Fruit fly (Drosophila melanogaster) whole organism, wandering third instar larva: ENCODE data around the gene Apc.
A peak's percentile ranks its signal among the peaks of the same experiment; 100 is the strongest.

ENCODE experiments used
- Abd-B ChIP-seq: fragments of >200 bp; optimal IDR thresholded peaks from 2 replicates; lab custom pipeline; 2017; ENCODE audit warnings: missing biosample characterization, missing genetic modification characterization
- CG32264 ChIP-seq: fragments of 200-800 bp; sonication (Bioruptor generic); optimal IDR thresholded peaks from 2 replicates; lab custom pipeline; 2016; ENCODE audit warnings: missing biosample characterization, missing genetic modification characterization
- CG9705 ChIP-seq: fragments of 200-800 bp; sonication (Bioruptor generic); optimal IDR thresholded peaks from 2 replicates; lab custom pipeline; 2018; ENCODE audit warnings: missing biosample characterization, mild to moderate bottlenecking, missing genetic modification characterization
- GATAd ChIP-seq: sonication (Bioruptor generic); optimal IDR thresholded peaks from 2 replicates; lab custom pipeline; 2016; ENCODE audit warnings: missing biosample characterization, missing genetic modification characterization
- HLH106 ChIP-seq: fragments of 200-800 bp; optimal IDR thresholded peaks from 3 replicates; lab custom pipeline; 2019; ENCODE audit warnings: missing biosample characterization, mild to moderate bottlenecking, missing genetic modification characterization, moderate library complexity
- Hnf4 ChIP-seq: fragments of 200-800 bp; sonication (Bioruptor generic); optimal IDR thresholded peaks from 2 replicates; lab custom pipeline; 2016; ENCODE audit warnings: missing biosample characterization, mild to moderate bottlenecking, missing genetic modification characterization
- Hr78 ChIP-seq: fragments of >200 bp; optimal IDR thresholded peaks from 2 replicates; lab custom pipeline; 2017; ENCODE audit warnings: missing biosample characterization, missing genetic modification characterization
- Hr83 ChIP-seq: fragments of 200-300 bp; sonication (Bioruptor generic); optimal IDR thresholded peaks from 2 replicates; lab custom pipeline; 2016; ENCODE audit warnings: missing biosample characterization, mild to moderate bottlenecking, missing genetic modification characterization, moderate library complexity; ENCODE audit not compliant: poor library complexity, severe bottlenecking
- Jra ChIP-seq: sonication (Bioruptor generic); optimal IDR thresholded peaks from 2 replicates; lab custom pipeline; 2016; ENCODE audit warnings: missing biosample characterization, missing genetic modification characterization
- Mio ChIP-seq: sonication (Bioruptor generic); optimal IDR thresholded peaks from 2 replicates; lab custom pipeline; 2016; ENCODE audit warnings: missing biosample characterization, missing genetic modification characterization
- Myc ChIP-seq: fragments of >200 bp; optimal IDR thresholded peaks from 2 replicates; lab custom pipeline; 2017
- N ChIP-seq: fragments of >200 bp; optimal IDR thresholded peaks from 2 replicates; lab custom pipeline; 2018; ENCODE audit warnings: missing biosample characterization, missing external identifiers, missing genetic modification characterization
- Rel ChIP-seq, 2 experiments: fragments of 200-800 bp; sonication (Bioruptor generic) in 1 of 2; optimal IDR thresholded peaks; 2 replicates in 1 of 2; 3 replicates in 1 of 2; lab custom pipeline; 2016 to 2019; ENCODE audit warnings: mild to moderate bottlenecking in 2 of 2, missing biosample characterization in 2 of 2, missing genetic modification characterization in 2 of 2, moderate library complexity in 1 of 2
- Sp1 ChIP-seq: fragments of 200-800 bp; sonication (Bioruptor generic); optimal IDR thresholded peaks from 3 replicates; lab custom pipeline; 2019; ENCODE audit warnings: missing biosample characterization, mild to moderate bottlenecking, missing genetic modification characterization, moderate library complexity
- brk ChIP-seq: fragments of 200-800 bp; sonication (Bioruptor generic); optimal IDR thresholded peaks from 2 replicates; lab custom pipeline; 2016; ENCODE audit warnings: missing biosample characterization, mild to moderate bottlenecking, missing genetic modification characterization
- dl ChIP-seq, 2 experiments: fragments of 175-275, 200-275 bp in 1 of 2; fragments of 200-275 bp in 1 of 2; sonication (Bioruptor generic); optimal IDR thresholded peaks; lab custom pipeline; 2018; ENCODE audit warnings: mild to moderate bottlenecking in 2 of 2, missing biosample characterization in 2 of 2, missing genetic modification characterization in 2 of 2, moderate library complexity in 2 of 2; ENCODE audit not compliant: partially characterized antibody in 2 of 2, insufficient read depth in 1 of 2
- dmrt93B ChIP-seq: fragments of 200-800 bp; sonication (Bioruptor generic); optimal IDR thresholded peaks from 2 replicates; lab custom pipeline; 2018; ENCODE audit warnings: missing biosample characterization, mild to moderate bottlenecking, missing genetic modification characterization
- dsf ChIP-seq: sonication (Bioruptor generic); optimal IDR thresholded peaks from 2 replicates; lab custom pipeline; 2016; ENCODE audit warnings: missing biosample characterization, missing genetic modification characterization, borderline replicate concordance
- foxo ChIP-seq, 2 experiments: fragments of 200-800 bp; sonication (Bioruptor generic); optimal IDR thresholded peaks; 2 replicates in 1 of 2; 3 replicates in 1 of 2; lab custom pipeline; 2016 to 2017; ENCODE audit warnings: missing biosample characterization in 2 of 2, missing genetic modification characterization in 2 of 2
- fru ChIP-seq: fragments of 200-800 bp; sonication (Bioruptor generic); optimal IDR thresholded peaks from 3 replicates; lab custom pipeline; 2016; ENCODE audit warnings: missing biosample characterization, mild to moderate bottlenecking, missing genetic modification characterization
- h ChIP-seq: fragments of 200-800 bp; sonication (Bioruptor generic); optimal IDR thresholded peaks from 3 replicates; lab custom pipeline; 2016; ENCODE audit warnings: missing biosample characterization, mild to moderate bottlenecking, missing genetic modification characterization
- jim ChIP-seq: fragments of 175-275, 200-325 bp; sonication (Bioruptor generic); optimal IDR thresholded peaks from 2 replicates; lab custom pipeline; 2016; ENCODE audit warnings: missing biosample characterization, mild to moderate bottlenecking, missing genetic modification characterization
- lola ChIP-seq: fragments of >200 bp; optimal IDR thresholded peaks from 2 replicates; lab custom pipeline; 2017; ENCODE audit warnings: missing biosample characterization, missing genetic modification characterization
- pan ChIP-seq: fragments of >200 bp; optimal IDR thresholded peaks from 2 replicates; lab custom pipeline; 2017
- psq ChIP-seq: fragments of 200-800 bp; sonication (Bioruptor generic); optimal IDR thresholded peaks from 3 replicates; lab custom pipeline; 2017; ENCODE audit warnings: missing biosample characterization, mild to moderate bottlenecking, missing genetic modification characterization, moderate library complexity
- rgr ChIP-seq: fragments of 200-800 bp; sonication (Bioruptor generic); optimal IDR thresholded peaks from 3 replicates; lab custom pipeline; 2016; ENCODE audit warnings: missing biosample characterization, mild to moderate bottlenecking, missing genetic modification characterization
- tai ChIP-seq: sonication (Bioruptor generic); optimal IDR thresholded peaks from 2 replicates; lab custom pipeline; 2016; ENCODE audit warnings: missing biosample characterization, missing genetic modification characterization
- usp ChIP-seq: fragments of >200 bp; optimal IDR thresholded peaks from 2 replicates; lab custom pipeline; 2017; ENCODE audit warnings: missing biosample characterization, missing genetic modification characterization
- woc ChIP-seq: sonication (Bioruptor generic); optimal IDR thresholded peaks from 2 replicates; lab custom pipeline; 2016; ENCODE audit warnings: missing biosample characterization, mild to moderate bottlenecking, missing genetic modification characterization

Gene Apc

DNA sequence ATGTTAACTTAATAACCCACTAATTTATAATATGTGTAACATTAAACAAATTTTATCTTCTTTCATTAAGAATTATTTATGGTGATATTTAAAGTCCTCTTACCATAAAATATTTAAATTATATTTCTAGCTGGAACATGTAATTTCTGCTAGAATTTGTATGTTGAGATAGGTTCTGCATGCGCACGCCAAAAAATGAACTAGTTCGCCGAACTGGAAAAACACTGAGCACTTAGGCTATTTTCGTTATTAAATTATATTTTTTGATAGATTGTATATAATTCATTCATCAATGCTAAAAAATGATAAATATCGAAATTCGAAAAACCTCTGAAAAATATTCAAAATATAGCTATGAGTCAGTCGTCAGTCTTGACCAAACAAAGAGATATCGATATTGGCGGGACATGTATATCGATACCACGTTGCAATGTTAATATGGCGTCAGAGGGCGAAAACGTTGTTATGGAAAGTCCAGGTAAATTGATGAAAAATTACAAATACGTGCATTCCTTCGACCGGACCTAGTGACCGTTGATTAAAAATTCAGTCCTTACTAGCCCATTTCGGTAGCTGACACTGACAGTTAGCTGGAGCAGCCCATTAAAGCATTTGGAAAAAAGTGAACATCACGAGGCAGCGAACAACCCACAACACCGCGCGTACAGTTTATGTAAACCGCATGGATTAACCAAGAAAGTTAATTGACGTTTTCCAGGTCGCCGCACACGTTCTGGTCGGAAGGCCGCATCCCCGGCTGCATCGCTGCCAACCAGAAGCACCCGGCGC is 32.7 kb downstream of the Apc start, which contains the start of gene Prp39:
Gene Prp39 (plus strand): TSS at position 426 of the 789 bp plus-strand sequence.
- TF ChIP-seq Hr83 (GFP tag; lab: Kevin White, UChicago) (peak; percentile 29), CG9705 (GFP tag; lab: Kevin White, UChicago) (no peak), rgr (GFP tag; lab: Kevin White, UChicago) (peak; percentile 54), woc (GFP tag; lab: Kevin White, UChicago) (peak; percentile 44), HLH106 (tag; lab: Kevin White, UChicago) (peak; percentile 14), h (peak; percentile 62), lola (GFP tag; lab: Kevin White, UChicago) (no peak), Rel (GFP tag; optimal IDR thresholded peaks at IDR 0.05; lab: Kevin White, UChicago) (no peak), Rel (tag; optimal IDR thresholded peaks at IDR 0.05; lab: Kevin White, UChicago) (peak; percentile 12)
- TF ChIP-seq, all 38 proteins: peak for 6

DNA sequence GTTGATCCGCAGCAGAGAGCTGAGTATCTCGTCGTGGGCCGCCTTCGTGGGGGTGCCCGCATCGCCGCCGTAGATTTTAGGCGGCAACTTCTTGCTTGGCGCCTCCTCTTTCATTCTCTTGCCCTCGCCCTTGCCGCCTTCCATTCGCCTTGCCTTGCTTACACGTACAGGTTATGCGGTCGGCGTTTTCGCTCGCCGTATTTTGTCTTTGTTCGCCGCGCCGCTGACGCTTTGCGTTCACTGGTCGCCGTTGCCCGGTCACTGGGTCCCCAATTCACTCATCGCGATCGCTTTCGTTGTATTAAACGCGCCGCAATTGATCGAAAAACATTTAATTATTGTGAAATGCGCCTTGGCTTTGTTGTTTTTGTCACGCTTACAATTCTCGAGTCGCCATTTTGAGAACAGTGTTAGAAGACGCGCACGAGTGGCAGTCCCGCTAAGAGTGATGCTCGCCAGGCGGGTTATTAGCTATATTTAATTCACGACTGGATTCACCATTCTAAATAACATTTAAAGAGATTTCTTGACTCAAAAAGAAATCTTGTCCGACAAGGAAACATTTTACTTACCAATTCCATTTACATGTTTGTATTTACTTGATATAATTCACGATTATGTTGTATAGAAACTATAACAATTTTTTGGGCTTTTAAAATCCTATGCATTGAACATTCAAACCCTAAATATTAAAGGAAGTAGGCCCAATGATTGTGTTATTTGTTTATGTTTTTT is 33.4 kb downstream of the Apc start, which contains the start of gene wdn:
Gene wdn (minus strand): TSS at position 396 of the 735 bp plus-strand sequence.
- TF ChIP-seq Jra: no peak
- TF ChIP-seq dl (GFP tag; optimal IDR thresholded peaks at IDR 0.05; lab: Kevin White, UChicago; ENCODE audit: insufficient read depth in 1 of 2, partially characterized antibody in 2 of 2): no peak
- TF ChIP-seq Sp1: no peak
- TF ChIP-seq h: no peak
- no peak for TF ChIP-seq CG32264 (GFP tag; lab: Kevin White, UChicago)
- no peak for TF ChIP-seq GATAd
- no peak for TF ChIP-seq rgr (GFP tag; lab: Kevin White, UChicago)
- TF ChIP-seq N (GFP tag; lab: Kevin White, UChicago): no peak
- TF ChIP-seq Rel (GFP tag; optimal IDR thresholded peaks at IDR 0.05; lab: Kevin White, UChicago): no peak
- no peak for TF ChIP-seq Rel (tag; optimal IDR thresholded peaks at IDR 0.05; lab: Kevin White, UChicago)
- no peak for TF ChIP-seq Hr78 (GFP tag; lab: Kevin White, UChicago)
- no peak for TF ChIP-seq dsf (GFP tag; lab: Kevin White, UChicago)
- no peak for TF ChIP-seq Hnf4 (GFP tag; lab: Kevin White, UChicago)
- no peak for TF ChIP-seq usp (GFP tag; lab: Kevin White, UChicago)
- TF ChIP-seq woc (GFP tag; lab: Kevin White, UChicago): peak; percentile 43
- no peak for TF ChIP-seq lola (GFP tag; lab: Kevin White, UChicago)
- no peak for TF ChIP-seq psq (GFP tag; lab: Kevin White, UChicago)
- TF ChIP-seq Myc: peak; percentile 95
- peak; percentile 6 for TF ChIP-seq HLH106 (tag; lab: Kevin White, UChicago)
- TF ChIP-seq pan: no peak
- TF ChIP-seq brk (GFP tag; lab: Kevin White, UChicago): no peak

DNA sequence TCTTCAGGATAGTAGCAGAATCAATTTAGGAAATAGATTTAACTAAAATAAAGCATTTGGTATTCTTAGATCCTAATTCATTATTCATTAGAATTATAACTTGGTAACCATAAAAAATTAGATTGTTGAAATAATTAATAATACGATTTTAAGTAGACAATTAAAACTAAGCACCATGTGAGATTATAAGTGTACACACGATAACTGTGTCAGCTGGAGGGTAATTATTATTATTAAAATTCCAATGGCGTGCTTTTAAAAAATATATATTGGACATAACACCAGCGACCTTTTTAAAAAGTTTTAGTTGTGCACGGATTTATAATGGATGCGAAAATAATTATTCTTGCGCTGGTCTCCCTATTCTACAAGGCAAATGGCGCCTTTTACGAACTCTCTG is 38.1 kb downstream of the Apc start, which contains the start of gene CheB98a:
Gene CheB98a (plus strand): TSS at position 301 of the 400 bp plus-strand sequence.
- TF ChIP-seq dmrt93B (GFP tag; lab: Kevin White, UChicago) (no peak), tai (GFP tag; lab: Kevin White, UChicago) (no peak), rgr (GFP tag; lab: Kevin White, UChicago) (no peak), Mio (no peak), jim (GFP tag; lab: Kevin White, UChicago) (no peak), foxo (GFP tag; optimal IDR thresholded peaks at IDR 0.05; lab: Kevin White, UChicago) (no peak), Hr83 (GFP tag; lab: Kevin White, UChicago) (no peak), woc (GFP tag; lab: Kevin White, UChicago) (no peak), Hnf4 (GFP tag; lab: Kevin White, UChicago) (no peak), usp (GFP tag; lab: Kevin White, UChicago) (no peak), pan (no peak), Abd-B (GFP tag; lab: Kevin White, UChicago) (no peak), lola (GFP tag; lab: Kevin White, UChicago) (no peak), psq (GFP tag; lab: Kevin White, UChicago) (no peak), dsf (GFP tag; lab: Kevin White, UChicago) (no peak)

DNA sequence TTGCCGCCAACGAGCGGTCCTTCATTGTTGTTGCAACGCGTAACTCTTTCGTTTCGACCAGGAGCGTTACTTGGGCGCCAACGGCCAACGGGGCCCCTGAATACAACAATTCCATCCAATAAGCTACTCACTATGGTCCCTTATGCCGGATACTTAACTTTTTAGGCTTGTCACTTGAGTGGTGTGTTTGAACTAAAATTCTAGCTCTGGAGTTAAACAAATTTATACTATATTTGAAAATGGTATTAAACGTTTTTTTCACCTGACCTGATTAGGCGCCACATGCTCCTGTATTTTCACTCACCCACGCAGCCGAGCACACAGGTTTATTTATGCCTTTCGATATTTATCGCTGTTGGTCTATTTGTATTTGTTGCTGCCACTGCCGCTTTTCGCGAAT is 39.4 kb downstream of the Apc start:
- TF ChIP-seq brk (GFP tag; lab: Kevin White, UChicago): no peak
- peak; percentile 26 for TF ChIP-seq fru (GFP tag; lab: Kevin White, UChicago)
